Worm (Caenorhabditis elegans) whole organism, young adult: ENCODE data around the gene scl-3.

Experiments
- B0019.2 ChIP-seq: fragments of 200-800 bp; sonication (Bioruptor generic); conservative IDR thresholded peaks from 2 replicates; pipeline ENCODE4 v1.3.6; 2022; ENCODE audit warnings: missing genetic modification reagents, missing genetic modification characterization, missing compliant biosample characterization
- B0261.1 ChIP-seq: sonication (generic microtip); optimal IDR thresholded peaks from 2 replicates; lab custom pipeline; 2016; ENCODE audit warnings: mild to moderate bottlenecking, missing genetic modification characterization, moderate library complexity, missing compliant biosample characterization
- C06A6.2 ChIP-seq: fragments of 200-800 bp; sonication (Bioruptor generic); conservative IDR thresholded peaks from 2 replicates; pipeline ENCODE4 v1.3.6; 2022; ENCODE audit warnings: missing genetic modification characterization, missing compliant biosample characterization
- C17E4.6 ChIP-seq: fragments of 200-800 bp; sonication (Bioruptor generic); IDR thresholded peaks from 2 replicates; pipeline ENCODE4 v1.3.6; 2022; ENCODE audit warnings: missing genetic modification reagents, missing genetic modification characterization, missing compliant biosample characterization
- F33H1.4 ChIP-seq: fragments of 200-800 bp; sonication (Bioruptor generic); IDR thresholded peaks from 2 replicates; pipeline ENCODE4 v1.3.6; 2022; ENCODE audit warnings: missing genetic modification reagents, missing genetic modification characterization, missing compliant biosample characterization
- F57C9.4 ChIP-seq: sonication (generic microtip); optimal IDR thresholded peaks from 2 replicates; lab custom pipeline; 2017; ENCODE audit warnings: mild to moderate bottlenecking, missing genetic modification characterization, missing compliant biosample characterization
- K12H6.12 ChIP-seq: fragments of 200-800 bp; sonication (Bioruptor generic); optimal IDR thresholded peaks from 2 replicates; lab custom pipeline; 2018; ENCODE audit warnings: mild to moderate bottlenecking, missing genetic modification characterization, missing compliant biosample characterization
- Y53G8AR.9 ChIP-seq: fragments of 200-800 bp; sonication (Bioruptor generic); conservative IDR thresholded peaks from 2 replicates; pipeline ENCODE4 v1.3.6; 2022; ENCODE audit warnings: missing genetic modification reagents, missing genetic modification characterization, missing compliant biosample characterization
- Y79H2A.3 ChIP-seq: fragments of 200-800 bp; sonication (Bioruptor generic); conservative IDR thresholded peaks from 2 replicates; pipeline ENCODE4 v1.3.6; 2022; ENCODE audit warnings: missing genetic modification reagents, missing genetic modification characterization, missing compliant biosample characterization
- ZK185.1 ChIP-seq: sonication (generic microtip); optimal IDR thresholded peaks from 2 replicates; lab custom pipeline; 2016; ENCODE audit warnings: mild to moderate bottlenecking, missing genetic modification characterization, missing compliant biosample characterization; ENCODE audit not compliant: poor library complexity, severe bottlenecking
- akir-1 ChIP-seq: fragments of 200-800 bp; sonication (Bioruptor generic); optimal IDR thresholded peaks from 2 replicates; lab custom pipeline; 2018; ENCODE audit warnings: mild to moderate bottlenecking, missing genetic modification characterization, moderate library complexity, missing compliant biosample characterization
- aptf-2 ChIP-seq: fragments of 200-800 bp; sonication (Bioruptor generic); conservative IDR thresholded peaks from 2 replicates; pipeline ENCODE4 v1.3.6; 2022; ENCODE audit warnings: missing genetic modification reagents, missing genetic modification characterization, missing compliant biosample characterization
- athp-1 ChIP-seq: sonication (generic microtip); optimal IDR thresholded peaks from 2 replicates; lab custom pipeline; 2017; ENCODE audit warnings: mild to moderate bottlenecking, missing genetic modification characterization, missing compliant biosample characterization
- attf-3 ChIP-seq: fragments of 200-800 bp; sonication (Bioruptor generic); conservative IDR thresholded peaks from 2 replicates; pipeline ENCODE4 v1.3.6; 2022; ENCODE audit warnings: missing genetic modification reagents, missing genetic modification characterization, missing compliant biosample characterization
- attf-5 ChIP-seq: fragments of 200-800 bp; sonication (Bioruptor generic); optimal IDR thresholded peaks from 2 replicates; lab custom pipeline; 2018; ENCODE audit warnings: mild to moderate bottlenecking, missing genetic modification characterization, missing compliant biosample characterization
- cebp-1 ChIP-seq, 2 experiments: fragments of 200-800 bp in 1 of 2; sonication (Bioruptor generic) in 1 of 2; sonication (generic microtip) in 1 of 2; IDR thresholded peaks in 1 of 2; optimal IDR thresholded peaks in 1 of 2; 2 replicates each; pipeline versions ENCODE4 v1.3.6 to Lab custom; 2017 to 2022; ENCODE audit warnings: missing compliant biosample characterization in 2 of 2, missing genetic modification characterization in 2 of 2, mild to moderate bottlenecking in 1 of 2, missing genetic modification reagents in 1 of 2, moderate library complexity in 1 of 2
- ceh-40 ChIP-seq: fragments of 200-800 bp; sonication (Bioruptor generic); IDR thresholded peaks from 2 replicates; pipeline ENCODE4 v1.3.6; 2022; ENCODE audit warnings: missing genetic modification characterization, missing compliant biosample characterization
- efl-1 ChIP-seq: fragments of 150-350 bp; optimal IDR thresholded peaks from 2 replicates; lab custom pipeline; 2014; ENCODE audit warnings: missing biosample characterization, missing genetic modification reagents, missing genetic modification characterization
- egl-18 ChIP-seq: fragments of 200-800 bp; sonication (Bioruptor generic); IDR thresholded peaks from 2 replicates; pipeline ENCODE4 v1.3.6; 2022; ENCODE audit warnings: missing genetic modification reagents, missing genetic modification characterization, missing compliant biosample characterization
- egl-44 ChIP-seq: fragments of 200-800 bp; sonication (Bioruptor generic); IDR thresholded peaks from 2 replicates; pipeline ENCODE4 v1.3.6; 2022; ENCODE audit warnings: missing genetic modification reagents, missing genetic modification characterization, missing compliant biosample characterization
- ekl-4 ChIP-seq: fragments of 200-800 bp; sonication (Bioruptor generic); IDR thresholded peaks from 2 replicates; pipeline ENCODE4 v1.3.6; 2022; ENCODE audit warnings: missing genetic modification reagents, missing genetic modification characterization, missing compliant biosample characterization
- him-1 ChIP-seq: sonication (generic microtip); optimal IDR thresholded peaks from 2 replicates; lab custom pipeline; 2016; ENCODE audit warnings: missing genotype, missing genetic modification reagents, missing genetic modification characterization, missing compliant biosample characterization
- hlh-26 ChIP-seq: fragments of 200-800 bp; sonication (Bioruptor generic); conservative IDR thresholded peaks from 2 replicates; pipeline ENCODE4 v1.3.6; 2022; ENCODE audit warnings: missing genetic modification reagents, missing genetic modification characterization, missing compliant biosample characterization
- hmg-20 ChIP-seq: fragments of 200-800 bp; sonication (Bioruptor generic); IDR thresholded peaks from 2 replicates; pipeline ENCODE4 v1.3.6; 2022; ENCODE audit warnings: missing genetic modification reagents, missing genetic modification characterization, missing compliant biosample characterization
- lag-1 ChIP-seq: fragments of 200-800 bp; sonication (Bioruptor generic); IDR thresholded peaks from 2 replicates; pipeline ENCODE4 v1.3.6; 2022; ENCODE audit warnings: missing genetic modification reagents, missing genetic modification characterization, missing compliant biosample characterization
- let-526 ChIP-seq: fragments of 200-800 bp; sonication (Bioruptor generic); IDR thresholded peaks from 2 replicates; pipeline ENCODE4 v1.3.6; 2022; ENCODE audit warnings: missing genetic modification reagents, missing genetic modification characterization, missing compliant biosample characterization
- lin-35 ChIP-seq, 3 experiments: fragments of 150-350 bp in 2 of 3; sonication (generic microtip) in 1 of 3; optimal IDR thresholded peaks; 2 replicates each; lab custom pipeline; 2014 to 2018; ENCODE audit warnings: missing biosample characterization in 3 of 3, missing genetic modification characterization in 3 of 3, missing genetic modification reagents in 3 of 3
- lsl-1 ChIP-seq: fragments of 200-800 bp; sonication (Bioruptor generic); optimal IDR thresholded peaks from 2 replicates; lab custom pipeline; 2018; ENCODE audit warnings: mild to moderate bottlenecking, missing genetic modification characterization, moderate library complexity, missing compliant biosample characterization
- madf-3 ChIP-seq: fragments of 200-800 bp; sonication (Bioruptor generic); IDR thresholded peaks from 2 replicates; pipeline ENCODE4 v1.3.6; 2022; ENCODE audit warnings: missing genetic modification reagents, missing genetic modification characterization, missing compliant biosample characterization
- mcd-1 ChIP-seq: fragments of 200-800 bp; sonication (Bioruptor generic); IDR thresholded peaks from 2 replicates; pipeline ENCODE4 v1.3.6; 2022; ENCODE audit warnings: missing genetic modification reagents, missing genetic modification characterization, missing compliant biosample characterization
- mes-4 ChIP-seq: sonication (generic microtip); optimal IDR thresholded peaks from 2 replicates; lab custom pipeline; 2016; ENCODE audit warnings: missing genotype, missing genetic modification characterization, missing compliant biosample characterization
- mxl-1 ChIP-seq: sonication (generic microtip); optimal IDR thresholded peaks from 2 replicates; lab custom pipeline; 2016; ENCODE audit warnings: missing genetic modification characterization, missing compliant biosample characterization
- nfya-2 ChIP-seq: fragments of 200-800 bp; sonication (Bioruptor generic); IDR thresholded peaks from 2 replicates; pipeline ENCODE4 v1.3.6; 2022; ENCODE audit warnings: missing genetic modification reagents, missing genetic modification characterization, missing compliant biosample characterization
- nfyb-1 ChIP-seq: fragments of 200-800 bp; sonication (Bioruptor generic); IDR thresholded peaks from 2 replicates; pipeline ENCODE4 v1.3.6; 2022; ENCODE audit warnings: missing genetic modification reagents, missing genetic modification characterization, missing compliant biosample characterization
- nhr-90 ChIP-seq: sonication (generic microtip); optimal IDR thresholded peaks from 2 replicates; lab custom pipeline; 2016; ENCODE audit warnings: missing genotype, mild to moderate bottlenecking, missing genetic modification characterization, missing compliant biosample characterization
- pbrm-1 ChIP-seq: fragments of 200-800 bp; sonication (Bioruptor generic); IDR thresholded peaks from 2 replicates; pipeline ENCODE4 v1.3.6; 2022; ENCODE audit warnings: missing genetic modification reagents, missing genetic modification characterization, missing compliant biosample characterization
- rcor-1 ChIP-seq: fragments of 200-800 bp; sonication (Bioruptor generic); IDR thresholded peaks from 2 replicates; pipeline ENCODE4 v1.3.6; 2022; ENCODE audit warnings: missing genetic modification reagents, missing genetic modification characterization, missing compliant biosample characterization
- rpc-1 ChIP-seq, 2 experiments: fragments of 150-350 bp in 1 of 2; sonication (generic microtip) in 1 of 2; optimal IDR thresholded peaks; 2 replicates each; lab custom pipeline; 2014 to 2018; ENCODE audit warnings: missing biosample characterization in 1 of 2, missing genetic modification characterization in 1 of 2, missing genetic modification reagents in 1 of 2, missing genotype in 1 of 2
- sdz-38 ChIP-seq: sonication (generic microtip); optimal IDR thresholded peaks from 2 replicates; lab custom pipeline; 2016; ENCODE audit warnings: missing genotype, missing genetic modification characterization, missing compliant biosample characterization
- sea-2 ChIP-seq: fragments of 200-800 bp; sonication (Bioruptor generic); IDR thresholded peaks from 2 replicates; pipeline ENCODE4 v1.3.6; 2022; ENCODE audit warnings: missing genetic modification characterization, missing compliant biosample characterization
- snpc-4 ChIP-seq, 5 experiments: fragments of 150-350 bp in 1 of 5; sonication (generic microtip) in 4 of 5; optimal IDR thresholded peaks; 2 replicates each; lab custom pipeline; 2014 to 2018; ENCODE audit warnings: missing genetic modification characterization in 5 of 5, missing biosample characterization in 3 of 5, antibody characterized with exemption in 2 of 5, mild to moderate bottlenecking in 2 of 5, missing compliant biosample characterization in 2 of 5, missing genotype in 2 of 5, moderate library complexity in 2 of 5, missing genetic modification reagents in 1 of 5
- sptf-2 ChIP-seq: fragments of 200-800 bp; sonication (Bioruptor generic); optimal IDR thresholded peaks from 2 replicates; lab custom pipeline; 2018; ENCODE audit warnings: mild to moderate bottlenecking, missing genetic modification characterization, missing compliant biosample characterization
- tbx-9 ChIP-seq: sonication (generic microtip); optimal IDR thresholded peaks from 2 replicates; lab custom pipeline; 2016; ENCODE audit warnings: borderline replicate concordance, missing genetic modification characterization, inconsistent platforms, missing compliant biosample characterization
- unc-62 ChIP-seq: fragments of 150-350 bp; optimal IDR thresholded peaks from 2 replicates; lab custom pipeline; 2014; ENCODE audit warnings: missing biosample characterization, missing genetic modification reagents, missing genetic modification characterization
- zfh-2 ChIP-seq: fragments of 200-800 bp; sonication (Bioruptor generic); conservative IDR thresholded peaks from 2 replicates; pipeline ENCODE4 v1.3.6; 2022; ENCODE audit warnings: missing genetic modification reagents, missing genetic modification characterization, missing compliant biosample characterization
- ztf-26 ChIP-seq: sonication (generic microtip); optimal IDR thresholded peaks from 2 replicates; lab custom pipeline; 2017; ENCODE audit warnings: missing genetic modification characterization, missing compliant biosample characterization
- ztf-3 ChIP-seq: fragments of 200-800 bp; sonication (Bioruptor generic); optimal IDR thresholded peaks from 2 replicates; lab custom pipeline; 2018; ENCODE audit warnings: mild to moderate bottlenecking, missing genetic modification characterization, missing compliant biosample characterization
- ztf-6 ChIP-seq: fragments of 200-800 bp; sonication (Bioruptor generic); IDR thresholded peaks from 2 replicates; pipeline ENCODE4 v1.3.6; 2022; ENCODE audit warnings: missing genetic modification reagents, missing genetic modification characterization, missing compliant biosample characterization

The scl-3 gene

DNA sequence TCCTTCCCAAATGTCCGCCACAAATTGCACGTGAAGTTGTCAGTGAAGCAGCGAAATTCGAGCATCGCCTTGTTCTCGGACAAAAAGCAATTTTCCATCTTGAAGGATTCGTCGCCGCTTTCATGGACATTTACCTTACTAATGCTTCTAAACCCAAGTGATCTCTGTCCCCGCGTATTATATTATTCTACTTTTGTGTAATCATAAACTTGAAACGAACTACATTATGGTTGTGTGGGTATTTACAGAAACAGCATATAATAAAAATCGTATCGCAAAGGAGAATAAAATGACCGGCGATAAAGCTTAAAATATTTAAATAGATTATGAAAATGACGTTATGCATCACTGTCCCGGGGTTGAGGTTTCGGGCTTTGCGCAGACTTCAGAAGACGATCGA, 37.4 kb downstream of the scl-3 start (continued):
- no peak for TF ChIP-seq C06A6.2 (GFP tag; lab: Robert Waterston, UW)
- TF ChIP-seq let-526 (GFP tag; lab: Robert Waterston, UW), result no peak
- no peak for TF ChIP-seq K12H6.12
- peak; percentile 27 for TF ChIP-seq lsl-1 (GFP tag; lab: Kevin White, UChicago)
- no peak for TF ChIP-seq C17E4.6 (GFP tag; lab: Robert Waterston, UW)
- no peak for TF ChIP-seq ztf-26
- TF ChIP-seq cebp-1 (GFP tag; IDR thresholded peaks at IDR 0.05; lab: Robert Waterston, UW), result no peak
- peak; percentile 34 for TF ChIP-seq cebp-1 (tag; optimal IDR thresholded peaks at IDR 0.05; lab: Kevin White, UChicago)
- TF ChIP-seq F57C9.4 (tag; lab: Kevin White, UChicago), result no peak
- TF ChIP-seq ztf-6 (GFP tag; lab: Robert Waterston, UW), result no peak
- no peak for TF ChIP-seq lag-1
- TF ChIP-seq rpc-1 (optimal IDR thresholded peaks at IDR 0.05; lab: Kevin White, UChicago), result no peak
- no peak for TF ChIP-seq rpc-1 (tag; optimal IDR thresholded peaks at IDR 0.05; lab: Kevin White, UChicago)
- TF ChIP-seq B0261.1 (tag; lab: Kevin White, UChicago), result no peak
- no peak for TF ChIP-seq efl-1 (GFP tag; lab: Kevin White, UChicago)
- peak; percentile 39 for TF ChIP-seq mxl-1 (tag; lab: Kevin White, UChicago)
- TF ChIP-seq B0019.2, result no peak
- peak; percentile 4 for TF ChIP-seq nhr-90 (tag; lab: Kevin White, UChicago)
- peak; percentile 48 for TF ChIP-seq athp-1
- no peak for TF ChIP-seq egl-18 (GFP tag; lab: Robert Waterston, UW)
- TF ChIP-seq tbx-9 (tag; lab: Kevin White, UChicago), result no peak
- no peak for TF ChIP-seq aptf-2 (GFP tag; lab: Robert Waterston, UW)
- TF ChIP-seq Y79H2A.3, result peak; percentile 78; the same call in 1 of the 2 replicates
- no peak for TF ChIP-seq ceh-40 (GFP tag; lab: Robert Waterston, UW)
- TF ChIP-seq hlh-26 (GFP tag; lab: Robert Waterston, UW), result no peak
- TF ChIP-seq him-1 (tag; lab: Kevin White, UChicago), result no peak
- no peak for TF ChIP-seq pbrm-1
- no peak for TF ChIP-seq zfh-2 (GFP tag; lab: Robert Waterston, UW)
- no peak for TF ChIP-seq rcor-1 (GFP tag; lab: Robert Waterston, UW)
- TF ChIP-seq ZK185.1, result peak; percentile 60
- TF ChIP-seq hmg-20 (GFP tag; lab: Robert Waterston, UW), result no peak
- TF ChIP-seq ztf-3 (GFP tag; lab: Kevin White, UChicago), result no peak
- TF ChIP-seq attf-3 (GFP tag; lab: Robert Waterston, UW), result peak; percentile 35; the same call in 1 of the 2 replicates
- TF ChIP-seq egl-44 (GFP tag; lab: Robert Waterston, UW), result no peak
- 0 out of 2 replicates have a peak, but pooled peaks have one; percentile 16 for TF ChIP-seq madf-3 (GFP tag; lab: Robert Waterston, UW)
- no peak for TF ChIP-seq sea-2 (GFP tag; lab: Robert Waterston, UW)
- TF ChIP-seq sdz-38 (tag; lab: Kevin White, UChicago), result no peak
- no peak for TF ChIP-seq lin-35 (GFP tag; optimal IDR thresholded peaks at IDR 0.05; lab: Kevin White, UChicago)
- no peak for TF ChIP-seq sptf-2 (GFP tag; lab: Kevin White, UChicago)
- 0 out of 2 replicates have a peak, but pooled peaks have one; percentile 7 for TF ChIP-seq nfyb-1 (GFP tag; lab: Robert Waterston, UW)
- TF ChIP-seq nfya-2, result no peak
- no peak; the same call in 1 of the 2 replicates for TF ChIP-seq Y53G8AR.9 (GFP tag; lab: Robert Waterston, UW)
- no peak for TF ChIP-seq unc-62 (GFP tag; lab: Kevin White, UChicago)
- TF ChIP-seq F33H1.4 (GFP tag; lab: Robert Waterston, UW), result no peak
- TF ChIP-seq akir-1 (GFP tag; lab: Kevin White, UChicago), result no peak
- TF ChIP-seq mcd-1, result no peak
- peak; percentile 35 for TF ChIP-seq attf-5 (GFP tag; lab: Kevin White, UChicago)
- TF ChIP-seq snpc-4 (GFP tag; optimal IDR thresholded peaks at IDR 0.05; lab: Kevin White, UChicago), result no peak
- TF ChIP-seq snpc-4 (tag; optimal IDR thresholded peaks at IDR 0.05; lab: Kevin White, UChicago), result peak in 2 of 4 experiments; percentile 47 to 53
- 0 out of 2 replicates have a peak, but pooled peaks have one; percentile 30 for TF ChIP-seq ekl-4
- no peak for TF ChIP-seq mes-4 (tag; lab: Kevin White, UChicago)
